Worm (Caenorhabditis elegans) whole organism, L4/young adult: ENCODE measurements around the gene haf-2.

ENCODE experiments used
- W03F9.2 ChIP-seq: fragments of 150-350 bp; optimal IDR thresholded peaks from 2 replicates; lab custom pipeline; 2014; ENCODE audit warnings: missing biosample characterization, missing genetic modification characterization
- him-1 ChIP-seq: sonication (generic microtip); optimal IDR thresholded peaks from 2 replicates; lab custom pipeline; 2016; ENCODE audit warnings: missing genotype, missing genetic modification reagents, missing genetic modification characterization, missing compliant biosample characterization

DNA sequence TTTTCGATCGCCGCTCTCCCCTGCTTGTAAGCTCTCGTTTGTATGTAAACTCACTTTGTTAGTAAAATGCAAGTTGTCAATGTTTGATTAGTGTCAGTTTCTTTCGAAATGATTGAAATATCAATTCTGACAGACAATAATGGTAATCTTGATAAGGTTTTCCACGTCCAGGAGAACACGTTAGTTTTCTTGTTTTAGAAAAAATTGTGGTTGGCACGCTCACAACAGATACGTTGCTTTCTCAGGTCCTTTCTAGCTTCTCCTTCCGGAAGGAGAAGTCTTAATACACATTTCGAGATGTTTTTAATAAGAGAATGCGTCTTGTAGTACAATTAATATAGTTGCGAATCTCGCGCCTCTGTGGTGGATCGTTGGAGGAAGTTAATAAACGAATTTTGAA is 12.5 kb upstream of the haf-2 start, which contains the start of gene F43E2.6:
- TF ChIP-seq him-1 (tag; lab: Kevin White, UChicago) (no peak), W03F9.2 (tag; lab: Kevin White, UChicago) (no peak)
